Worm (Caenorhabditis elegans) whole organism, L2 larva: Measurements from ENCODE around the gene cua-1.

Experiments used
- dmd-4 ChIP-seq: sonication (generic microtip); optimal IDR thresholded peaks from 2 replicates; lab custom pipeline; 2017; ENCODE audit warnings: missing biosample characterization, missing genetic modification characterization
- lin-39 ChIP-seq: fragments of 150-350 bp; optimal IDR thresholded peaks from 2 replicates; lab custom pipeline; 2014; ENCODE audit warnings: missing biosample characterization, missing genetic modification reagents, missing genetic modification characterization
- skn-1 ChIP-seq: sonication (generic microtip); optimal IDR thresholded peaks from 2 replicates; lab custom pipeline; 2017; ENCODE audit warnings: missing biosample characterization, missing genetic modification characterization

DNA sequence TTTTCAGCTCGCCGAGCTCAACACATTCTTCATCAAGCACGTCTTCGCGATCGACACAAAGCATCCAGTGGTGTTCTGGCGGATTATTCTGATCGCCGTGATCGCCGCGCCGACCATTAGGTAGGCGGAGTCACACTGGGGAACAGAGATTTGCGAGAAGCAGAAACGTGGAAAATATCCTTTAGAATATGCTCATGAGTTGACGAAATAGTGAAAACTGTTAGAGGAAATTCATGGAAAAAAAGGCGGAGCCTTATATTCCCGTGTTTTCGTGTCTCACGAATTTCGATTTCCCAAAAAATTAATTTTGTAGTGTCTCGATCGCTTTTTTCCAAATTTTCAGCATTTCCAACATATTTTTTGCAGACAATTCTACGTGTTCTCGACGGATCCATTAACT lies 19.4 kb upstream of the cua-1 start:
- TF ChIP-seq dmd-4 (tag; lab: Kevin White, UChicago) (no peak), lin-39 (tag; lab: Kevin White, UChicago) (no peak), skn-1 (tag; lab: Kevin White, UChicago) (no peak)
